Worm (Caenorhabditis elegans) whole organism, late embryonic: ENCODE results near the gene C34H4.1.
A peak's percentile ranks its signal among the peaks of the same experiment; 100 is the strongest.

ENCODE experiments used
- T23F11.4 ChIP-seq: fragments of 200-800 bp; sonication (Bioruptor generic); optimal IDR thresholded peaks from 2 replicates; lab custom pipeline; 2018; ENCODE audit warnings: mild to moderate bottlenecking, missing genetic modification characterization, missing compliant biosample characterization
- Y22D7AL.16 ChIP-seq: sonication (generic microtip); optimal IDR thresholded peaks from 2 replicates; lab custom pipeline; 2016; ENCODE audit warnings: missing genetic modification characterization, missing compliant biosample characterization
- ama-1 ChIP-seq: fragments of 150-350 bp; optimal IDR thresholded peaks from 2 replicates; lab custom pipeline; 2014
- ceh-14 ChIP-seq: sonication (generic microtip); optimal IDR thresholded peaks from 2 replicates; lab custom pipeline; 2016; ENCODE audit warnings: missing genotype, missing genetic modification characterization, missing compliant biosample characterization
- ceh-18 ChIP-seq: sonication (generic microtip); optimal IDR thresholded peaks from 2 replicates; lab custom pipeline; 2016; ENCODE audit warnings: missing genetic modification characterization, missing compliant biosample characterization
- ceh-2 ChIP-seq: sonication (generic microtip); optimal IDR thresholded peaks from 2 replicates; lab custom pipeline; 2016; ENCODE audit warnings: missing genotype, missing genetic modification characterization, missing compliant biosample characterization
- ceh-22 ChIP-seq: sonication (generic microtip); optimal IDR thresholded peaks from 2 replicates; lab custom pipeline; 2017; ENCODE audit warnings: missing biosample characterization, missing genetic modification characterization
- ceh-24 ChIP-seq: sonication (generic microtip); optimal IDR thresholded peaks from 2 replicates; lab custom pipeline; 2016; ENCODE audit warnings: mild to moderate bottlenecking, missing genetic modification characterization, missing compliant biosample characterization
- ceh-31 ChIP-seq: sonication (generic microtip); optimal IDR thresholded peaks from 2 replicates; lab custom pipeline; 2016; ENCODE audit warnings: missing genetic modification characterization, missing compliant biosample characterization
- che-1 ChIP-seq: sonication (generic microtip); optimal IDR thresholded peaks from 2 replicates; lab custom pipeline; 2016; ENCODE audit warnings: mild to moderate bottlenecking, missing genetic modification characterization, missing compliant biosample characterization
- dmd-4 ChIP-seq: sonication (generic microtip); optimal IDR thresholded peaks from 2 replicates; lab custom pipeline; 2016; ENCODE audit warnings: borderline replicate concordance, missing genetic modification characterization, missing compliant biosample characterization
- dve-1 ChIP-seq: sonication (generic microtip); optimal IDR thresholded peaks from 2 replicates; lab custom pipeline; 2017; ENCODE audit warnings: antibody characterized with exemption, mild to moderate bottlenecking, missing genetic modification characterization, missing compliant biosample characterization
- elt-4 ChIP-seq: sonication (generic microtip); optimal IDR thresholded peaks from 2 replicates; lab custom pipeline; 2016; ENCODE audit warnings: missing genetic modification characterization, missing compliant biosample characterization
- eyg-1 ChIP-seq: sonication (generic microtip); optimal IDR thresholded peaks from 2 replicates; lab custom pipeline; 2016; ENCODE audit warnings: missing genotype, missing genetic modification characterization, missing compliant biosample characterization
- fkh-10 ChIP-seq: fragments of 150-350 bp; optimal IDR thresholded peaks from 2 replicates; lab custom pipeline; 2014; ENCODE audit warnings: missing biosample characterization, missing genetic modification reagents, missing genetic modification characterization
- hlh-13 ChIP-seq: fragments of 200-800 bp; sonication (Bioruptor generic); optimal IDR thresholded peaks from 2 replicates; lab custom pipeline; 2018; ENCODE audit warnings: mild to moderate bottlenecking, missing genetic modification characterization, missing compliant biosample characterization
- hlh-15 ChIP-seq: sonication (generic microtip); optimal IDR thresholded peaks from 2 replicates; lab custom pipeline; 2016; ENCODE audit warnings: missing genetic modification characterization, missing compliant biosample characterization
- lim-6 ChIP-seq: sonication (generic microtip); optimal IDR thresholded peaks from 2 replicates; lab custom pipeline; 2016; ENCODE audit warnings: missing genetic modification characterization, missing compliant biosample characterization
- lin-11 ChIP-seq: fragments of 200-800 bp; sonication (Bioruptor generic); optimal IDR thresholded peaks from 2 replicates; lab custom pipeline; 2018; ENCODE audit warnings: mild to moderate bottlenecking, missing genetic modification characterization, missing compliant biosample characterization
- nfya-1 ChIP-seq: sonication (generic microtip); optimal IDR thresholded peaks from 2 replicates; lab custom pipeline; 2017; ENCODE audit warnings: missing genetic modification characterization, mild to moderate bottlenecking, missing compliant biosample characterization, antibody characterized with exemption, moderate library complexity
- nhr-11 ChIP-seq: fragments of 150-350 bp; optimal IDR thresholded peaks from 2 replicates; lab custom pipeline; 2014; ENCODE audit warnings: missing biosample characterization, missing genetic modification characterization
- npax-4 ChIP-seq: sonication (generic microtip); optimal IDR thresholded peaks from 2 replicates; lab custom pipeline; 2016; ENCODE audit warnings: missing genetic modification characterization, missing compliant biosample characterization
- ref-2 ChIP-seq: sonication (generic microtip); optimal IDR thresholded peaks from 2 replicates; lab custom pipeline; 2016; ENCODE audit warnings: missing genetic modification characterization, missing compliant biosample characterization
- rnt-1 ChIP-seq: sonication (generic microtip); optimal IDR thresholded peaks from 2 replicates; lab custom pipeline; 2016; ENCODE audit warnings: missing genetic modification characterization, missing compliant biosample characterization
- sdc-2 ChIP-seq: sonication (generic microtip); optimal IDR thresholded peaks from 2 replicates; lab custom pipeline; 2016; ENCODE audit warnings: missing genotype, missing genetic modification characterization, missing compliant biosample characterization
- sox-2 ChIP-seq: fragments of 200-800 bp; sonication (Bioruptor generic); IDR thresholded peaks from 2 replicates; pipeline ENCODE4 v1.3.6; 2022; ENCODE audit warnings: missing genetic modification reagents, missing genetic modification characterization, missing compliant biosample characterization
- sox-4 ChIP-seq: sonication (generic microtip); optimal IDR thresholded peaks from 2 replicates; lab custom pipeline; 2017; ENCODE audit warnings: mild to moderate bottlenecking, missing genetic modification characterization, inconsistent platforms, missing compliant biosample characterization
- syd-9 ChIP-seq: sonication (generic microtip); optimal IDR thresholded peaks from 2 replicates; lab custom pipeline; 2016; ENCODE audit warnings: mild to moderate bottlenecking, missing genetic modification characterization, moderate library complexity, missing compliant biosample characterization
- tbx-2 ChIP-seq: sonication (generic microtip); optimal IDR thresholded peaks from 2 replicates; lab custom pipeline; 2016; ENCODE audit warnings: missing genetic modification characterization, missing compliant biosample characterization
- tbx-7 ChIP-seq: sonication (generic microtip); optimal IDR thresholded peaks from 2 replicates; lab custom pipeline; 2016; ENCODE audit warnings: missing genotype, missing genetic modification characterization, missing compliant biosample characterization
- ttx-3 ChIP-seq: sonication (generic microtip); optimal IDR thresholded peaks from 2 replicates; lab custom pipeline; 2016; ENCODE audit warnings: missing genetic modification reagents, missing genetic modification characterization, missing compliant biosample characterization
- unc-42 ChIP-seq: sonication (generic microtip); optimal IDR thresholded peaks from 2 replicates; lab custom pipeline; 2016; ENCODE audit warnings: missing genotype, missing genetic modification characterization, missing compliant biosample characterization
- unc-55 ChIP-seq: sonication (generic microtip); optimal IDR thresholded peaks from 2 replicates; lab custom pipeline; 2017; ENCODE audit warnings: missing biosample characterization, missing genetic modification reagents, missing genetic modification characterization
- zip-5 ChIP-seq: sonication (generic microtip); optimal IDR thresholded peaks from 2 replicates; lab custom pipeline; 2016; ENCODE audit warnings: missing genetic modification characterization, missing compliant biosample characterization

C34H4.1 gene

ce11 chrIV:1559931-1560330, 4.6 kb downstream of the C34H4.1 start, which contains the start of gene Y41D4B.17:
Gene Y41D4B.17, plus strand, starts transcription at chrIV:1560104.
- TF ChIP-seq zip-5 (tag; lab: Kevin White, UChicago) (no peak), npax-4 (no peak), dve-1 (tag; lab: Kevin White, UChicago) (no peak), Y22D7AL.16 (tag; lab: Kevin White, UChicago) (no peak), ref-2 (tag; lab: Kevin White, UChicago) (no peak), ceh-31 (no peak), lim-6 (tag; lab: Kevin White, UChicago) (no peak), eyg-1 (tag; lab: Kevin White, UChicago) (no peak), ceh-22 (no peak), nfya-1 (no peak)

- no peak for TF ChIP-seq rnt-1 (tag; lab: Kevin White, UChicago)
These were observed 6.5 kb downstream of the C34H4.1 start, which contains the start of gene hpo-6 for ce11 chrIV:1561884-1562283. Gene hpo-6, plus strand, starts transcription at chrIV:1562184.

- no peak for TF ChIP-seq sox-4 (tag; lab: Kevin White, UChicago)
- no peak for TF ChIP-seq hlh-15 (tag; lab: Kevin White, UChicago)
- no peak for TF ChIP-seq unc-42 (tag; lab: Kevin White, UChicago)
- TF ChIP-seq nhr-11: no peak
- no peak for TF ChIP-seq syd-9 (tag; lab: Kevin White, UChicago)
- TF ChIP-seq tbx-2 (tag; lab: Kevin White, UChicago): no peak
- TF ChIP-seq tbx-7 (tag; lab: Kevin White, UChicago): no peak
- TF ChIP-seq sox-2 (GFP tag; lab: Robert Waterston, UW): no peak
- TF ChIP-seq unc-55: no peak
- TF ChIP-seq ceh-2 (tag; lab: Kevin White, UChicago): no peak
These were observed 8.2 kb downstream of the C34H4.1 start, which contains the start of gene Y41D4B.15 for ce11 chrIV:1563476-1564131. Gene Y41D4B.15, plus strand, starts transcription at chrIV:1564081.

ce11 chrIV:1565725-1566124, 10.3 kb downstream of the C34H4.1 start:
- TF ChIP-seq unc-42 (tag; lab: Kevin White, UChicago) (no peak), ceh-22 (no peak), lin-11 (tag; lab: Kevin White, UChicago) (no peak), ceh-18 (tag; lab: Kevin White, UChicago) (no peak), fkh-10 (GFP tag; lab: Kevin White, UChicago) (no peak), ref-2 (tag; lab: Kevin White, UChicago) (no peak), ceh-31 (no peak), npax-4 (no peak), ama-1 (no peak), ttx-3 (tag; lab: Kevin White, UChicago) (no peak), dmd-4 (tag; lab: Kevin White, UChicago) (no peak), hlh-13 (GFP tag; lab: Kevin White, UChicago) (no peak), che-1 (no peak), sdc-2 (no peak), elt-4 (no peak), T23F11.4 (GFP tag; lab: Kevin White, UChicago) (no peak), ceh-24 (tag; lab: Kevin White, UChicago) (no peak), ceh-14 (no peak)

- TF ChIP-seq hlh-13 (GFP tag; lab: Kevin White, UChicago) (no peak), dmd-4 (tag; lab: Kevin White, UChicago) (no peak), nfya-1 (peak; percentile 96)
These were observed 12.2 kb downstream of the C34H4.1 start for ce11 chrIV:1567577-1567976.
